Worm (Caenorhabditis elegans): Measurements from ENCODE around the gene orai-1.
A peak's percentile ranks its signal among the peaks of the same experiment; 100 is the strongest.

Gene orai-1

DNA sequence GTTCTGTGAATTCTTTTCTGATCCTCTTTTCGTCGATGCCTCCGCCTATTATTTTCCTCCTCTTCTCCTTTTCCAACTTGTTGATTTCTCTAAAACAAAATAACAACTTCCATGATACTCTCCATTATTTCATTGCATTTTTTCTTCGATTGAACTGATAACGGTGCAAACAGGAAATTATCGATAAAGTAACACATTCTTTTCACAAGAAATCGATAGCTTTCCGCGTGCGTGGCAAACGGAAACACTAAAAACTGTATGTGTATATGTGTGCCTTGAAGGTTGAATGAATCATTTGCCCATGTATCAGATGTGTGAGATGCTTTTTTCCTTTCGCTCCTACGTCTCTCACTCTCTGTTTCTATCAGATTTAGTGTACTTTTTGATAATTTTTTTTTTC is 5.0 kb downstream of the orai-1 start (continued):
- TF ChIP-seq fos-1 (tag; optimal IDR thresholded peaks at IDR 0.05) (no peak), ceh-82 (tag; optimal IDR thresholded peaks at IDR 0.05) (no peak), ceh-28 (tag; optimal IDR thresholded peaks at IDR 0.05) (peak; percentile 52)

DNA sequence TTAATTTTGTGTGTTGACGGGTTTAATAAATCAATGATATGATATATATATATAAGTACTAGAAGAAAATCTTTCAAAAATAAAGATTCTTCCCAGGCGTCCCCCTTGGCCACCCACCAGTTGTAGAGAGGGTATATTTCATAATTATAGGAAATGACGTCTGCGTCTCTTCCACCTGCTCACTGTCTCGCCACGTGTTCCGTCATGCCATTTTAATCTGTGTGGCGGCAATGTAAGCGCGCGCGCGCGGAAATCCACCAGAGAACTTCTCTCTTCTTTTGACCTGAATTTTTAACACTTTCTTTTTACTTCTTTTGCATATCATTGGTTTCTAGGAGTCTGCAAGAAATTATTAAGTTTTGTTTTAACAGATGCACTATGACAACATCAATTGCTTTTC is 7.8 kb downstream of the orai-1 start:
- TF ChIP-seq nhr-23 (tag; optimal IDR thresholded peaks at IDR 0.05) (peak; percentile 52), skn-1 (tag; optimal IDR thresholded peaks at IDR 0.05) (no peak)

DNA sequence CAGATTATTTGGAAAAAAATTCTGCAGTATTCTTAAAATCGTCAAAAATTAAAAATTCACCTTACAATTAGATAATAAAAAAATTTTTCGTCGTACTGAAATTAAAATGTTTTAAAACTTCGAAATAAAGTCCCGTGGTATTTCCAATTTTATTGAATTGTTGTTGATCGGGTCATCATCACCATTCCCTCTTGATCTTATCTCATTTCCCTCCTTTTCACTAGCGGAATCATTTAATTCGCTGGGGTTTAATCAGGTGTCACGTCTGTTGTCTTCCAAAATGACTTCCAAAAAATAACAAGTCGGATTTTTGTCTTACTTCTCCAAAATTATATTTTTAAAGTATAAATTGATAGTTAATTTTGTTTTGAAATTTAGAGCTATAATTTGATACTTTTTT is 10.1 kb downstream of the orai-1 start:
- TF ChIP-seq elt-1 (tag; optimal IDR thresholded peaks at IDR 0.05) = peak; percentile 56
- no peak for TF ChIP-seq mdl-1 (tag; optimal IDR thresholded peaks at IDR 0.05)
- TF ChIP-seq nhr-67 (tag; optimal IDR thresholded peaks at IDR 0.05) = no peak

DNA sequence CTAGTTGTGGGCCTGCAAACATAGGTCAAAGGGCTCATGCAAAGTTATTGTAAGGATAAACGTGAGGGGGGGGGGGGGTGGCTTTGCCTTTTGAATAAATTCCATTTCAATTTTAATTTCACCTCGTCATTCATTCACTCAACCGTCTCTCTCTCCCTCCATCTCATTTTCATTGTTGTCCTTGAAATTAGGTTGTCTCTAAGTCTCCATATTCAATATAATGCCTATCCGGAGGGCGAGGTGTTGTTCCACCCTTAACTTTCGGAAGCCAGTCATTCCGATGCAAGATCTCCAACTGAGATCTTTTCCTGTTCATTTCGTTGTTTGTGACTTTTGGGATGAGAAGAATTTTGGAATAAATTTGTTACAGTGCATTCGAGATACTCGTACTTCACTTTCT is 10.7 kb downstream of the orai-1 start:
- no peak for TF ChIP-seq nhr-11 (tag; optimal IDR thresholded peaks at IDR 0.05)
- TF ChIP-seq nhr-25 (tag; optimal IDR thresholded peaks at IDR 0.05) = peak; percentile 57

DNA sequence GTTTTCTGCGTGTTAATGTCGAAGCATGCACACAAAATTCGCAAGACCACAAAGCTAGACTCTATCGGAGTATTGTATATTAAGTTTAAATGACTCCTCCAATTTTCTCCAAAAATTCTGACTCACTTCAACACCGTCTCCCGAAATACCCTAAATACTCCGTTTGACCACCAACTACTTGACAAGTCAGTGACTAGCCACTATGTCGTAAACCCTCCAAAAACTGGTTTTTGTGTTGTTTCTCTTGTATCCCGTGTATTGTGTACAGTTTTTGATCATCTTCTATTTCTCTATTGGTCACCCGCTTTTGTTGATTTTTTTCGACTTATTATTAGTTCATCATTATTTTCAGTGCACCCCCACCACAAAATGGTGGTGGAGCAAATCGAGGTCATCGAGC is 11.8 kb downstream of the orai-1 start, which contains the start of gene C09F5.1:
Gene C09F5.1 (plus strand): TSS at position 353 of the 400 bp plus-strand sequence.
- TF ChIP-seq ztf-11 (tag; optimal IDR thresholded peaks at IDR 0.05) (no peak), lin-39 (tag; optimal IDR thresholded peaks at IDR 0.05) (no peak), ceh-9 (tag; optimal IDR thresholded peaks at IDR 0.05) (no peak), pha-4 (tag; optimal IDR thresholded peaks at IDR 0.05) (no peak), ceh-82 (tag; optimal IDR thresholded peaks at IDR 0.05) (no peak), ztf-4 (tag; optimal IDR thresholded peaks at IDR 0.05) (no peak), hmg-11 (tag; optimal IDR thresholded peaks at IDR 0.05) (no peak), pqm-1 (tag; optimal IDR thresholded peaks at IDR 0.05) (no peak), skn-1 (tag; optimal IDR thresholded peaks at IDR 0.05) (no peak), ceh-16 (tag; optimal IDR thresholded peaks at IDR 0.05) (no peak), nhr-23 (tag; optimal IDR thresholded peaks at IDR 0.05) (peak; percentile 26), nhr-43 (tag; optimal IDR thresholded peaks at IDR 0.05; ENCODE audit: poor library complexity, severe bottlenecking) (no peak), nhr-25 (tag; optimal IDR thresholded peaks at IDR 0.05) (peak; percentile 41), nfya-1 (tag; optimal IDR thresholded peaks at IDR 0.05; ENCODE audit: insufficient read depth) (peak; percentile 9), daf-12 (tag; optimal IDR thresholded peaks at IDR 0.05) (no peak), snpc-4 (tag; optimal IDR thresholded peaks at IDR 0.05) (no peak), nhr-12 (tag; optimal IDR thresholded peaks at IDR 0.05) (no peak), nhr-77 (tag; optimal IDR thresholded peaks at IDR 0.05) (no peak), nhr-11 (tag; optimal IDR thresholded peaks at IDR 0.05) (no peak), elt-2 (tag; optimal IDR thresholded peaks at IDR 0.05) (no peak), unc-62 (GFP tag; optimal IDR thresholded peaks at IDR 0.05) (no peak)

DNA sequence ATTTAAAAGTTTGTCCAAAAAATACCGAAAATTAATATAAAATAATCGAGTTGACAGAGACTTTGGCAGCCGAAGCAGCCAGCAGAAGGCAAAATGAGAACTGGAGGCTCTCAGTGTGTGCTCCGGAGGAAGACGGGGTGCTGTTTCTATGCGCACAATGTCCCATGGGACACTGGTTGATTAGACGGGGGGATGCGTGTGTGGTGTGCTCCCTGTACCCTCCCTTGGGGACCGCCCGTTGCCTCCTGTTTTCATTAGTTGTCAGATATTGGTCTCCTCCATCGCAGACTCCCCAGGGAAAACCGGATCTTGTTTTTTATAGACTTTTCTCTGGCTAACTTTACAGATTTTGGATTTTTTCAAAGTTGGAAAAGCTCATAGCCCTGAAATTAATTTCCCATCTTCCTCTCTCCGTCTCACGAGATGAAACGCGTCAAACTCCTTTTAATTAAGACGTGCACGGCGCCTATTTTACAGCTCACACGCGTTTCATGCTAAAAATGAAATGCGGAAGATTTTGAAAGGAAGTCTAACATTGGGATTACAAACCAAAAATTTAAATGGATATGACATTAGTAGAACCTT is 18.7 kb downstream of the orai-1 start, which contains the start of gene C09F5.3:
Gene C09F5.3 (minus strand): TSS at position 94 of the 585 bp plus-strand sequence.
- no peak for TF ChIP-seq snpc-4 (tag; optimal IDR thresholded peaks at IDR 0.05)
- TF ChIP-seq fkh-2 (tag; optimal IDR thresholded peaks at IDR 0.05) = no peak
- TF ChIP-seq pha-4 (tag; optimal IDR thresholded peaks at IDR 0.05) = no peak
- TF ChIP-seq fkh-10 (GFP tag; optimal IDR thresholded peaks at IDR 0.05) = no peak
- no peak for TF ChIP-seq nhr-28 (tag; optimal IDR thresholded peaks at IDR 0.05)

DNA sequence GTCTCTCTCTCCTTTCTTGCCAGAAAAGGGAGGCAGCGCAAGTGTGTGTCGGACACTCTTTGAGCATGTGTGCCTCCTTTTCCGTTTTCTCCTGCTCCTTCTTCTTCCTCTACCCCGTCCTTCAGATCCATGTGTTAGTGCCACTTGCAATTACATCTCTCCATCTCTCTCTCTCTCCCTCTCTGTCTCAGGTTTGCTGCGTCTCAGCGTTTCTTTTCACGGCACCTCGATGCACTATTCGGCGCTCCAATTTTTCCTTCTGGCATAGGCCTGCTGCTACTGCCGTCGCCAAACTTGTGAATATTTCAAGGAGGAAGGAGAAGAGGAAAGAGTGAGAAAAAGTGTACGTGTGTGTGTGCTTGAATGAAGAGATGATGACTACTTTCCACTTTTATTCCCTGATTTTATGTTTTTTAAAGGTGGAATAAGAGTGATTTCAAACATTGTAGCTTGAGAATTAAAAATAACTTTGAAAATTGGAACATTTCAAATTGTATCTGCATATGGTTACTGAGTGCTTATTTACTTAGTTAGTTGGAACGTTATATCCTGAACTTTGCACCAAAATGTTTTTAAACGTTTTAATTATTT is 21.8 kb downstream of the orai-1 start, which contains the start of gene W02B3.3:
Gene W02B3.3 (minus strand): TSS at position 131 of the 591 bp plus-strand sequence.
- peak; percentile 50 for TF ChIP-seq unc-62 (GFP tag; optimal IDR thresholded peaks at IDR 0.05)
- TF ChIP-seq tbx-2 (tag; optimal IDR thresholded peaks at IDR 0.05) = peak; percentile 39
- no peak for TF ChIP-seq nhr-237 (tag; optimal IDR thresholded peaks at IDR 0.05)
- no peak for TF ChIP-seq eor-1 (tag; optimal IDR thresholded peaks at IDR 0.05)
- no peak for TF ChIP-seq pqm-1 (tag; optimal IDR thresholded peaks at IDR 0.05)
- no peak for TF ChIP-seq egl-27 (tag; optimal IDR thresholded peaks at IDR 0.05)
- no peak for TF ChIP-seq elt-2 (tag; optimal IDR thresholded peaks at IDR 0.05)
- peak; percentile 39 for TF ChIP-seq snpc-4 (tag; optimal IDR thresholded peaks at IDR 0.05)
- no peak for TF ChIP-seq ceh-16 (tag; optimal IDR thresholded peaks at IDR 0.05)
- no peak for TF ChIP-seq nhr-67 (tag; optimal IDR thresholded peaks at IDR 0.05)
- no peak for TF ChIP-seq ceh-9 (tag; optimal IDR thresholded peaks at IDR 0.05)
- no peak for TF ChIP-seq daf-12 (tag; optimal IDR thresholded peaks at IDR 0.05)
- TF ChIP-seq nhr-11 (tag; optimal IDR thresholded peaks at IDR 0.05) = no peak
- no peak for TF ChIP-seq mdl-1 (tag; optimal IDR thresholded peaks at IDR 0.05)
- TF ChIP-seq lin-15B (tag; optimal IDR thresholded peaks at IDR 0.05) = peak; percentile 21
- peak; percentile 73 for TF ChIP-seq fkh-10 (GFP tag; optimal IDR thresholded peaks at IDR 0.05)
- TF ChIP-seq ZK546.5 (tag; optimal IDR thresholded peaks at IDR 0.05) = no peak
- peak; percentile 78 for TF ChIP-seq nfya-1 (tag; optimal IDR thresholded peaks at IDR 0.05; ENCODE audit: insufficient read depth)
- TF ChIP-seq hmg-11 (tag; optimal IDR thresholded peaks at IDR 0.05) = peak; percentile 86
- TF ChIP-seq ceh-82 (tag; optimal IDR thresholded peaks at IDR 0.05) = no peak
- peak; percentile 93 for TF ChIP-seq lin-39 (tag; optimal IDR thresholded peaks at IDR 0.05)
- no peak for TF ChIP-seq elt-3 (tag; optimal IDR thresholded peaks at IDR 0.05)
- no peak for TF ChIP-seq sea-2 (GFP tag; optimal IDR thresholded peaks at IDR 0.05)
- no peak for TF ChIP-seq nhr-23 (tag; optimal IDR thresholded peaks at IDR 0.05)
- TF ChIP-seq aly-2 (tag; optimal IDR thresholded peaks at IDR 0.05) = no peak

All from whole organism, L3 larva.